Worm (Caenorhabditis elegans) whole organism, L1 larva: ENCODE data around the gene sre-27.
A peak's percentile ranks its signal among the peaks of the same experiment; 100 is the strongest.

ENCODE experiments used
- C04F5.9 ChIP-seq: sonication (generic microtip); optimal IDR thresholded peaks from 2 replicates; lab custom pipeline; 2016; ENCODE audit warnings: missing genetic modification characterization, missing compliant biosample characterization
- C16A3.4 ChIP-seq: fragments of 150-350 bp; optimal IDR thresholded peaks from 2 replicates; lab custom pipeline; 2014; ENCODE audit warnings: missing biosample characterization, missing genetic modification characterization
- F16B12.6 ChIP-seq: fragments of 150-350 bp; optimal IDR thresholded peaks from 2 replicates; lab custom pipeline; 2014; ENCODE audit warnings: missing biosample characterization, missing genetic modification characterization
- alr-1 ChIP-seq: fragments of 200-800 bp; sonication (Bioruptor generic); optimal IDR thresholded peaks from 2 replicates; lab custom pipeline; 2018; ENCODE audit warnings: borderline replicate concordance, mild to moderate bottlenecking, missing genetic modification characterization, missing compliant biosample characterization
- aly-2 ChIP-seq: fragments of 150-350 bp; optimal IDR thresholded peaks from 2 replicates; lab custom pipeline; 2014; ENCODE audit warnings: missing biosample characterization, missing genetic modification characterization
- ama-1 ChIP-seq: fragments of 150-350 bp; optimal IDR thresholded peaks from 2 replicates; lab custom pipeline; 2014
- blmp-1 ChIP-seq: fragments of 150-350 bp; optimal IDR thresholded peaks from 2 replicates; lab custom pipeline; 2014; ENCODE audit warnings: missing biosample characterization, missing genetic modification characterization
- ceh-8 ChIP-seq: fragments of 200-800 bp; sonication (Bioruptor generic); optimal IDR thresholded peaks from 2 replicates; lab custom pipeline; 2018; ENCODE audit warnings: mild to moderate bottlenecking, missing genetic modification characterization, moderate library complexity, missing compliant biosample characterization
- ceh-88 ChIP-seq: fragments of 200-800 bp; sonication (Bioruptor generic); IDR thresholded peaks from 2 replicates; pipeline ENCODE4 v1.3.6; 2022; ENCODE audit warnings: missing genetic modification characterization, missing compliant biosample characterization
- ces-1 ChIP-seq: fragments of 150-350 bp; optimal IDR thresholded peaks from 2 replicates; lab custom pipeline; 2014; ENCODE audit warnings: missing biosample characterization, missing genetic modification reagents, missing genetic modification characterization
- dsc-1 ChIP-seq: sonication (generic microtip); optimal IDR thresholded peaks from 2 replicates; lab custom pipeline; 2016; ENCODE audit warnings: mild to moderate bottlenecking, missing genetic modification characterization, missing compliant biosample characterization
- efl-1 ChIP-seq, 4 experiments: fragments of 150-350 bp; optimal IDR thresholded peaks in 3 of 4; peaks in 1 of 4; 1 replicate in 1 of 4; 2 replicates in 3 of 4; lab custom pipeline; 2014; ENCODE audit warnings: missing biosample characterization in 2 of 4, missing genetic modification characterization in 2 of 4, missing genetic modification reagents in 2 of 4
- elt-2 ChIP-seq: sonication (generic microtip); optimal IDR thresholded peaks from 2 replicates; lab custom pipeline; 2016; ENCODE audit warnings: missing genetic modification characterization, mild to moderate bottlenecking, inconsistent platforms, missing compliant biosample characterization, missing genetic modification reagents
- elt-3 ChIP-seq, 6 experiments: fragments of 150-350 bp in 1 of 6; sonication (generic microtip); optimal IDR thresholded peaks; 2 replicates each; lab custom pipeline; 2017 to 2018; ENCODE audit warnings: missing biosample characterization in 6 of 6, missing genetic modification characterization in 6 of 6, inconsistent platforms in 1 of 6
- fkh-10 ChIP-seq: sonication (generic microtip); optimal IDR thresholded peaks from 2 replicates; lab custom pipeline; 2017; ENCODE audit warnings: missing biosample characterization, missing genetic modification reagents, missing genetic modification characterization
- fos-1 ChIP-seq: fragments of 150-350 bp; optimal IDR thresholded peaks from 2 replicates; lab custom pipeline; 2014; ENCODE audit warnings: missing biosample characterization, missing genetic modification characterization
- grh-1 ChIP-seq: fragments of 200-800 bp; sonication (Bioruptor generic); IDR thresholded peaks from 2 replicates; pipeline ENCODE4 v1.3.6; 2022; ENCODE audit warnings: missing genetic modification reagents, missing genetic modification characterization, missing compliant biosample characterization
- hlh-4 ChIP-seq: sonication (generic microtip); optimal IDR thresholded peaks from 2 replicates; lab custom pipeline; 2016; ENCODE audit warnings: mild to moderate bottlenecking, missing genetic modification characterization, missing compliant biosample characterization
- hpl-2 ChIP-seq: fragments of 150-350 bp; optimal IDR thresholded peaks from 2 replicates; lab custom pipeline; 2014; ENCODE audit warnings: missing biosample characterization, missing genetic modification reagents, missing genetic modification characterization
- isw-1 ChIP-seq: fragments of 200-800 bp; sonication (Bioruptor generic); IDR thresholded peaks from 2 replicates; pipeline ENCODE4 v1.3.6; 2022; ENCODE audit warnings: missing genetic modification characterization, missing compliant biosample characterization
- jun-1 ChIP-seq: fragments of 150-350 bp; optimal IDR thresholded peaks from 2 replicates; lab custom pipeline; 2014; ENCODE audit warnings: missing biosample characterization, missing genetic modification reagents, missing genetic modification characterization
- lin-15B ChIP-seq: fragments of 150-350 bp; sonication (generic microtip); optimal IDR thresholded peaks from 3 replicates; lab custom pipeline; 2014; ENCODE audit warnings: missing biosample characterization, missing genetic modification characterization
- lin-35 ChIP-seq, 2 experiments: fragments of 150-350 bp; optimal IDR thresholded peaks; 2 replicates each; lab custom pipeline; 2014; ENCODE audit warnings: missing biosample characterization in 2 of 2, missing genetic modification characterization in 2 of 2, missing genetic modification reagents in 2 of 2
- lir-3 ChIP-seq: sonication (generic microtip); optimal IDR thresholded peaks from 2 replicates; lab custom pipeline; 2016; ENCODE audit warnings: mild to moderate bottlenecking, missing genetic modification characterization, moderate library complexity, missing compliant biosample characterization; ENCODE audit not compliant: poor library complexity
- lsy-2 ChIP-seq, 2 experiments: fragments of 150-350 bp; optimal IDR thresholded peaks; 2 replicates each; lab custom pipeline; 2014; ENCODE audit warnings: missing biosample characterization in 2 of 2, missing genetic modification characterization in 2 of 2
- mab-9 ChIP-seq: fragments of 200-800 bp; sonication (Bioruptor generic); IDR thresholded peaks from 2 replicates; pipeline ENCODE4 v1.3.6; 2022; ENCODE audit warnings: missing genetic modification reagents, missing genetic modification characterization, missing compliant biosample characterization
- mef-2 ChIP-seq: fragments of 150-350 bp; optimal IDR thresholded peaks from 2 replicates; lab custom pipeline; 2014; ENCODE audit warnings: missing biosample characterization, missing genetic modification characterization
- nhr-19 ChIP-seq: fragments of 200-800 bp; sonication (Bioruptor generic); conservative IDR thresholded peaks from 2 replicates; pipeline ENCODE4 v1.3.6; 2022; ENCODE audit warnings: missing genetic modification characterization, missing compliant biosample characterization
- nhr-20 ChIP-seq: sonication (generic microtip); optimal IDR thresholded peaks from 2 replicates; lab custom pipeline; 2016; ENCODE audit warnings: mild to moderate bottlenecking, missing genetic modification characterization, missing compliant biosample characterization
- nhr-237 ChIP-seq: fragments of 150-350 bp; optimal IDR thresholded peaks from 2 replicates; lab custom pipeline; 2014; ENCODE audit warnings: missing biosample characterization, missing genetic modification characterization
- nhr-28 ChIP-seq: fragments of 150-350 bp; optimal IDR thresholded peaks from 2 replicates; lab custom pipeline; 2014; ENCODE audit warnings: missing biosample characterization, missing genetic modification characterization
- nhr-77 ChIP-seq: fragments of 150-350 bp; optimal IDR thresholded peaks from 2 replicates; lab custom pipeline; 2014; ENCODE audit warnings: missing biosample characterization, missing genetic modification characterization
- nhr-85 ChIP-seq: sonication (generic microtip); peaks from one replicate; lab custom pipeline; 2016; ENCODE audit warnings: missing genetic modification characterization, inconsistent platforms, missing compliant biosample characterization
- nhr-90 ChIP-seq: sonication (generic microtip); optimal IDR thresholded peaks from 2 replicates; lab custom pipeline; 2016; ENCODE audit warnings: mild to moderate bottlenecking, missing genetic modification characterization, missing compliant biosample characterization; ENCODE audit not compliant: poor library complexity
- pqm-1 ChIP-seq: sonication (generic microtip); optimal IDR thresholded peaks from 3 replicates; lab custom pipeline; 2017; ENCODE audit warnings: missing biosample characterization, missing genetic modification characterization
- rnt-1 ChIP-seq: sonication (generic microtip); optimal IDR thresholded peaks from 2 replicates; lab custom pipeline; 2016; ENCODE audit warnings: mild to moderate bottlenecking, missing genetic modification characterization, moderate library complexity, missing compliant biosample characterization
- snpc-4 ChIP-seq: fragments of 150-350 bp; optimal IDR thresholded peaks from 2 replicates; lab custom pipeline; 2014; ENCODE audit warnings: missing biosample characterization, missing genetic modification characterization
- snu-23 ChIP-seq: sonication (generic microtip); optimal IDR thresholded peaks from 2 replicates; lab custom pipeline; 2016; ENCODE audit warnings: missing genetic modification characterization, missing compliant biosample characterization
- sox-4 ChIP-seq: sonication (generic microtip); optimal IDR thresholded peaks from 2 replicates; lab custom pipeline; 2016; ENCODE audit warnings: missing genetic modification characterization, missing compliant biosample characterization
- sptf-1 ChIP-seq: fragments of 150-350 bp; optimal IDR thresholded peaks from 2 replicates; lab custom pipeline; 2014; ENCODE audit warnings: missing biosample characterization, missing genetic modification characterization
- swsn-7 ChIP-seq: sonication (generic microtip); optimal IDR thresholded peaks from 2 replicates; lab custom pipeline; 2016; ENCODE audit warnings: missing genetic modification characterization, missing compliant biosample characterization
- unc-130 ChIP-seq: fragments of 150-350 bp; optimal IDR thresholded peaks from 2 replicates; lab custom pipeline; 2017; ENCODE audit warnings: missing biosample characterization, missing genetic modification characterization, inconsistent platforms
- unc-62 ChIP-seq: fragments of 150-350 bp; optimal IDR thresholded peaks from 2 replicates; lab custom pipeline; 2014; ENCODE audit warnings: missing biosample characterization, missing genetic modification reagents, missing genetic modification characterization
- vab-15 ChIP-seq: sonication (generic microtip); optimal IDR thresholded peaks from 2 replicates; lab custom pipeline; 2017; ENCODE audit warnings: missing genotype, mild to moderate bottlenecking, missing genetic modification characterization, missing compliant biosample characterization
- zip-4 ChIP-seq: fragments of 200-800 bp; sonication (Bioruptor generic); optimal IDR thresholded peaks from 2 replicates; lab custom pipeline; 2018; ENCODE audit warnings: mild to moderate bottlenecking, missing genetic modification characterization, moderate library complexity, missing compliant biosample characterization
- ztf-11 ChIP-seq, 2 experiments: sonication (generic microtip); optimal IDR thresholded peaks; 2 replicates each; lab custom pipeline; 2016 to 2017; ENCODE audit warnings: missing genetic modification characterization in 2 of 2, missing biosample characterization in 1 of 2, missing compliant biosample characterization in 1 of 2
- ztf-4 ChIP-seq: fragments of 150-350 bp; optimal IDR thresholded peaks from 2 replicates; lab custom pipeline; 2014; ENCODE audit warnings: missing biosample characterization, missing genetic modification characterization

sre-27 gene

ce11 chrII:12432356-12432755 is 14.9 kb upstream of the sre-27 start, which contains the start of gene dct-12:
Gene dct-12, minus strand, starts transcription at chrII:12432456.
- TF ChIP-seq unc-130 (tag; lab: Kevin White, UChicago) = no peak
- no peak for TF ChIP-seq isw-1 (GFP tag; lab: Robert Waterston, UW)
- no peak for TF ChIP-seq snpc-4
- no peak for TF ChIP-seq pqm-1
- TF ChIP-seq vab-15 (tag; lab: Kevin White, UChicago) = no peak
- no peak for TF ChIP-seq nhr-19 (GFP tag; lab: Robert Waterston, UW)
- TF ChIP-seq jun-1 (tag; lab: Kevin White, UChicago) = no peak
- TF ChIP-seq lin-15B = no peak
- no peak for TF ChIP-seq mef-2 (tag; lab: Kevin White, UChicago)
- no peak for TF ChIP-seq nhr-85
- no peak for TF ChIP-seq unc-62 (GFP tag; lab: Kevin White, UChicago)
- TF ChIP-seq hlh-4 (tag; lab: Kevin White, UChicago) = no peak
- no peak for TF ChIP-seq lsy-2 (tag; optimal IDR thresholded peaks at IDR 0.05; lab: Kevin White, UChicago)
- no peak for TF ChIP-seq F16B12.6 (tag; lab: Kevin White, UChicago)
- no peak for TF ChIP-seq fos-1 (tag; lab: Kevin White, UChicago)
- no peak for TF ChIP-seq ces-1 (GFP tag; lab: Kevin White, UChicago)
- TF ChIP-seq rnt-1 = no peak

- TF ChIP-seq nhr-237 (tag; lab: Kevin White, UChicago) (no peak), mef-2 (tag; lab: Kevin White, UChicago) (no peak), aly-2 (tag; lab: Kevin White, UChicago) (no peak), C04F5.9 (tag; lab: Kevin White, UChicago) (no peak), nhr-85 (no peak), mab-9 (GFP tag; lab: Robert Waterston, UW) (no peak), swsn-7 (tag; lab: Kevin White, UChicago) (no peak), nhr-19 (GFP tag; lab: Robert Waterston, UW) (no peak), sptf-1 (tag; lab: Kevin White, UChicago) (no peak), fos-1 (tag; lab: Kevin White, UChicago) (no peak), ztf-4 (tag; lab: Kevin White, UChicago) (no peak), hlh-4 (tag; lab: Kevin White, UChicago) (no peak), hpl-2 (GFP tag; lab: Kevin White, UChicago) (no peak), F16B12.6 (tag; lab: Kevin White, UChicago) (no peak), ama-1 (lab: Kevin White, UChicago) (no peak), snu-23 (GFP tag; lab: Kevin White, UChicago) (no peak), C16A3.4 (no peak), fkh-10 (GFP tag; lab: Kevin White, UChicago) (no peak), ceh-88 (GFP tag; lab: Robert Waterston, UW) (no peak), lir-3 (tag; lab: Kevin White, UChicago) (no peak)
Observed at ce11 chrII:12429743-12430142, 12.3 kb upstream of the sre-27 start, which contains the start of gene Y57A10C.8. Gene Y57A10C.8, minus strand, starts transcription at chrII:12429843.

- TF ChIP-seq lin-35 (GFP tag; optimal IDR thresholded peaks at IDR 0.05; lab: Kevin White, UChicago) (peak in 1 of 2 experiments; percentile 41), nhr-20 (peak; percentile 75), nhr-28 (tag; lab: Kevin White, UChicago) (no peak), nhr-77 (tag; lab: Kevin White, UChicago) (no peak), ztf-11 (tag; optimal IDR thresholded peaks at IDR 0.05; lab: Kevin White, UChicago) (no peak), snu-23 (GFP tag; lab: Kevin White, UChicago) (peak; percentile 3), alr-1 (tag; lab: Kevin White, UChicago) (no peak), efl-1 (optimal IDR thresholded peaks at IDR 0.05; lab: Kevin White, UChicago) (no peak), efl-1 (GFP tag; optimal IDR thresholded peaks at IDR 0.05 in 1 of 2; lab: Kevin White, UChicago) (peak in 1 of 2 experiments; percentile 80), elt-3 (tag; optimal IDR thresholded peaks at IDR 0.05; lab: Kevin White, UChicago) (peak in 3 of 6 experiments; percentile 25 to 74 (median 45)), hpl-2 (GFP tag; lab: Kevin White, UChicago) (peak; percentile 15), nhr-85 (no peak), dsc-1 (tag; lab: Kevin White, UChicago) (no peak), sptf-1 (tag; lab: Kevin White, UChicago) (no peak), pqm-1 (no peak), grh-1 (no peak), zip-4 (no peak), nhr-90 (tag; lab: Kevin White, UChicago) (peak; percentile 5), mef-2 (tag; lab: Kevin White, UChicago) (no peak), elt-2 (tag; lab: Kevin White, UChicago) (peak; percentile 84), sox-4 (no peak), blmp-1 (tag; lab: Kevin White, UChicago) (peak; percentile 5), ceh-8 (GFP tag; lab: Kevin White, UChicago) (no peak)
Observed at ce11 chrII:12425644-12426222, 8.3 kb upstream of the sre-27 start, which contains the start of gene daf-22. Gene daf-22, minus strand, starts transcription at chrII:12425694.
